Fruit fly (Drosophila melanogaster) whole organism, prepupa: ENCODE measurements around the gene vers.
A peak's percentile ranks its signal among the peaks of the same experiment; 100 is the strongest.

Source experiments
- Blimp-1 ChIP-seq: fragments of 200-800 bp; sonication (Bioruptor generic); optimal IDR thresholded peaks from 3 replicates; lab custom pipeline; 2017; ENCODE audit warnings: missing biosample characterization, missing genetic modification characterization, mild to moderate bottlenecking, moderate library complexity, missing genetic modification reagents
- CG10631 ChIP-seq: fragments of 200-800 bp; sonication (Bioruptor generic); optimal IDR thresholded peaks from 2 replicates; lab custom pipeline; 2016; ENCODE audit warnings: missing biosample characterization, missing genetic modification characterization
- CG10669 ChIP-seq: fragments of 200-800 bp; sonication (Bioruptor generic); optimal IDR thresholded peaks from 3 replicates; lab custom pipeline; 2018; ENCODE audit warnings: missing biosample characterization, mild to moderate bottlenecking, missing genetic modification characterization, moderate library complexity
- CG11294 ChIP-seq: fragments of 200-800 bp; sonication (Bioruptor generic); IDR thresholded peaks from 2 replicates; pipeline ENCODE4 v1.3.6; 2022; ENCODE audit warnings: missing biosample characterization, missing genetic modification characterization
- CG11762 ChIP-seq: fragments of 200-800 bp; sonication (Bioruptor generic); optimal IDR thresholded peaks from 3 replicates; lab custom pipeline; 2016; ENCODE audit warnings: missing biosample characterization, missing genetic modification characterization; ENCODE audit not compliant: insufficient read depth
- CG11902 ChIP-seq: fragments of 200-800 bp; sonication (Bioruptor generic); optimal IDR thresholded peaks from 3 replicates; lab custom pipeline; 2016; ENCODE audit warnings: missing biosample characterization, missing genetic modification characterization
- CG16779 ChIP-seq: fragments of 200-800 bp; sonication (Bioruptor generic); optimal IDR thresholded peaks from 3 replicates; lab custom pipeline; 2017; ENCODE audit warnings: missing biosample characterization, mild to moderate bottlenecking, missing genetic modification characterization
- CG3032 ChIP-seq: fragments of 200-800 bp; optimal IDR thresholded peaks from 2 replicates; lab custom pipeline; 2019; ENCODE audit warnings: missing biosample characterization, mild to moderate bottlenecking, missing genetic modification characterization, moderate library complexity
- CG31627 ChIP-seq: fragments of 200-800 bp; sonication (Bioruptor generic); optimal IDR thresholded peaks from 3 replicates; lab custom pipeline; 2016; ENCODE audit warnings: missing biosample characterization, missing genetic modification characterization
- CG32006 ChIP-seq: fragments of 200-800 bp; sonication (Bioruptor generic); optimal IDR thresholded peaks from 3 replicates; lab custom pipeline; 2017; ENCODE audit warnings: missing biosample characterization, mild to moderate bottlenecking, missing genetic modification characterization
- CG34406 ChIP-seq: fragments of 200-800 bp; sonication (Bioruptor generic); optimal IDR thresholded peaks from 3 replicates; lab custom pipeline; 2016; ENCODE audit warnings: missing biosample characterization, missing genetic modification characterization
- CG4318 ChIP-seq: fragments of 200-800 bp; sonication (Bioruptor generic); optimal IDR thresholded peaks from 3 replicates; lab custom pipeline; 2017; ENCODE audit warnings: missing biosample characterization, mild to moderate bottlenecking, missing genetic modification characterization
- CG6163 ChIP-seq: fragments of 200-800 bp; sonication (Bioruptor generic); IDR thresholded peaks from 3 replicates; pipeline ENCODE4 v1.3.6; 2022; ENCODE audit warnings: missing biosample characterization, missing genetic modification characterization
- CG6276 ChIP-seq: fragments of 200-800 bp; sonication (Bioruptor generic); optimal IDR thresholded peaks from 2 replicates; lab custom pipeline; 2017; ENCODE audit warnings: missing biosample characterization, mild to moderate bottlenecking, missing genetic modification characterization
- CG6808 ChIP-seq: fragments of 200-800 bp; sonication (Bioruptor generic); optimal IDR thresholded peaks from 3 replicates; lab custom pipeline; 2017; ENCODE audit warnings: missing biosample characterization, missing genetic modification characterization, mild to moderate bottlenecking, moderate library complexity, missing genetic modification reagents
- CG6854 ChIP-seq: fragments of 200-800 bp; sonication (Bioruptor generic); optimal IDR thresholded peaks from 2 replicates; lab custom pipeline; 2017; ENCODE audit warnings: missing biosample characterization, mild to moderate bottlenecking, missing genetic modification characterization
- CG8119 ChIP-seq: fragments of 200-800 bp; sonication (Bioruptor generic); IDR thresholded peaks from 3 replicates; pipeline ENCODE4 v1.3.6; 2022; ENCODE audit warnings: missing biosample characterization, missing genetic modification characterization
- CG8632 ChIP-seq: fragments of 200-800 bp; sonication (Bioruptor generic); optimal IDR thresholded peaks from 3 replicates; lab custom pipeline; 2016; ENCODE audit warnings: missing biosample characterization, missing genetic modification characterization
- Eip75B ChIP-seq: fragments of 200-800 bp; sonication (Bioruptor generic); optimal IDR thresholded peaks from 3 replicates; lab custom pipeline; 2016; ENCODE audit warnings: missing biosample characterization, missing genetic modification characterization
- Eip93F ChIP-seq: fragments of 200-800 bp; sonication (Bioruptor generic); optimal IDR thresholded peaks from 2 replicates; lab custom pipeline; 2016; ENCODE audit warnings: missing biosample characterization, mild to moderate bottlenecking, missing genetic modification characterization
- Ets21C ChIP-seq: fragments of 200-800 bp; sonication (Bioruptor generic); optimal IDR thresholded peaks from 3 replicates; lab custom pipeline; 2016; ENCODE audit warnings: missing biosample characterization, missing genetic modification characterization
- Ets96B ChIP-seq: fragments of 200-800 bp; optimal IDR thresholded peaks from 2 replicates; lab custom pipeline; 2019; ENCODE audit warnings: missing biosample characterization, mild to moderate bottlenecking, missing genetic modification characterization, moderate library complexity
- Hr38 ChIP-seq: sonication (Bioruptor generic); optimal IDR thresholded peaks from 2 replicates; lab custom pipeline; 2016; ENCODE audit warnings: missing biosample characterization, missing genetic modification characterization
- Hr39 ChIP-seq: fragments of 200-800 bp; sonication (Bioruptor generic); optimal IDR thresholded peaks from 2 replicates; lab custom pipeline; 2016; ENCODE audit warnings: missing biosample characterization, missing genetic modification characterization
- Hr4 ChIP-seq: fragments of 200-800 bp; sonication (Bioruptor generic); optimal IDR thresholded peaks from 3 replicates; lab custom pipeline; 2016; ENCODE audit warnings: missing biosample characterization, missing genetic modification characterization
- Lpt ChIP-seq: fragments of 200-800 bp; sonication (Bioruptor generic); optimal IDR thresholded peaks from 3 replicates; lab custom pipeline; 2016; ENCODE audit warnings: missing biosample characterization, missing genetic modification characterization
- OdsH ChIP-seq: fragments of 200-800 bp; sonication (Bioruptor generic); optimal IDR thresholded peaks from 3 replicates; lab custom pipeline; 2016; ENCODE audit warnings: missing biosample characterization, missing genetic modification characterization
- Smox ChIP-seq: fragments of 200-800 bp; sonication (Bioruptor generic); optimal IDR thresholded peaks from 3 replicates; lab custom pipeline; 2016; ENCODE audit warnings: missing biosample characterization, missing genetic modification characterization
- Sox102F ChIP-seq: fragments of 200-800 bp; sonication (Bioruptor generic); optimal IDR thresholded peaks from 2 replicates; lab custom pipeline; 2016; ENCODE audit warnings: missing biosample characterization, mild to moderate bottlenecking, missing genetic modification characterization
- Sox14 ChIP-seq: fragments of 200-800 bp; sonication (Bioruptor generic); optimal IDR thresholded peaks from 3 replicates; lab custom pipeline; 2016; ENCODE audit warnings: missing biosample characterization, missing genetic modification characterization
- achi ChIP-seq: fragments of 200-800 bp; sonication (Bioruptor generic); optimal IDR thresholded peaks from 3 replicates; lab custom pipeline; 2016; ENCODE audit warnings: missing biosample characterization, missing genetic modification characterization
- acj6 ChIP-seq: fragments of 200-800 bp; sonication (Bioruptor generic); optimal IDR thresholded peaks from 3 replicates; lab custom pipeline; 2016; ENCODE audit warnings: missing biosample characterization, missing genetic modification characterization
- cyc ChIP-seq: fragments of 200-800 bp; sonication (Bioruptor generic); optimal IDR thresholded peaks from 3 replicates; lab custom pipeline; 2016; ENCODE audit warnings: missing biosample characterization, missing genetic modification characterization
- dac ChIP-seq: fragments of 200-800 bp; sonication (Bioruptor generic); optimal IDR thresholded peaks from 2 replicates; lab custom pipeline; 2017; ENCODE audit warnings: missing biosample characterization, mild to moderate bottlenecking, missing genetic modification characterization
- dsx ChIP-seq: fragments of 200-800 bp; optimal IDR thresholded peaks from 3 replicates; lab custom pipeline; 2019; ENCODE audit warnings: missing biosample characterization, mild to moderate bottlenecking, missing genetic modification characterization, moderate library complexity; ENCODE audit not compliant: poor library complexity, severe bottlenecking
- eg ChIP-seq: fragments of 200-800 bp; sonication (Bioruptor generic); IDR thresholded peaks from 3 replicates; pipeline ENCODE4 v1.3.6; 2022; ENCODE audit warnings: missing biosample characterization, missing genetic modification characterization
- esn ChIP-seq: fragments of 200-800 bp; sonication (Bioruptor generic); optimal IDR thresholded peaks from 2 replicates; lab custom pipeline; 2016; ENCODE audit warnings: missing biosample characterization, mild to moderate bottlenecking, missing genetic modification characterization, moderate library complexity
- fd59A ChIP-seq: fragments of 200-800 bp; sonication (Bioruptor generic); optimal IDR thresholded peaks from 2 replicates; lab custom pipeline; 2017; ENCODE audit warnings: missing biosample characterization, mild to moderate bottlenecking, missing genetic modification characterization, missing genetic modification reagents
- fkh ChIP-seq: fragments of 200-800 bp; sonication (Bioruptor generic); optimal IDR thresholded peaks from 3 replicates; lab custom pipeline; 2017; ENCODE audit warnings: missing biosample characterization, mild to moderate bottlenecking, missing genetic modification characterization, moderate library complexity
- lz ChIP-seq: fragments of 200-800 bp; sonication (Bioruptor generic); optimal IDR thresholded peaks from 3 replicates; lab custom pipeline; 2016; ENCODE audit warnings: missing biosample characterization, missing genetic modification characterization
- net ChIP-seq: fragments of 200-800 bp; sonication (Bioruptor generic); optimal IDR thresholded peaks from 3 replicates; lab custom pipeline; 2016; ENCODE audit warnings: missing biosample characterization, missing genetic modification characterization
- pdm3 ChIP-seq: fragments of 200-800 bp; sonication (Bioruptor generic); optimal IDR thresholded peaks from 3 replicates; lab custom pipeline; 2016; ENCODE audit warnings: missing biosample characterization, missing genetic modification characterization
- spab ChIP-seq: fragments of 200-800 bp; sonication (Bioruptor generic); optimal IDR thresholded peaks from 2 replicates; lab custom pipeline; 2017; ENCODE audit warnings: missing biosample characterization, mild to moderate bottlenecking, missing genetic modification characterization, missing genetic modification reagents
- svp ChIP-seq: fragments of 200-800 bp; sonication (Bioruptor generic); peaks from one replicate; lab custom pipeline; 2016; ENCODE audit warnings: missing biosample characterization, missing genetic modification characterization
- topi ChIP-seq: fragments of 200-800 bp; sonication (Bioruptor generic); optimal IDR thresholded peaks from 3 replicates; lab custom pipeline; 2016; ENCODE audit warnings: missing biosample characterization, missing genetic modification characterization
- vri ChIP-seq: fragments of 200-800 bp; sonication (Bioruptor generic); optimal IDR thresholded peaks from 3 replicates; lab custom pipeline; 2016; ENCODE audit warnings: missing biosample characterization, mild to moderate bottlenecking, missing genetic modification characterization

Gene vers

DNA sequence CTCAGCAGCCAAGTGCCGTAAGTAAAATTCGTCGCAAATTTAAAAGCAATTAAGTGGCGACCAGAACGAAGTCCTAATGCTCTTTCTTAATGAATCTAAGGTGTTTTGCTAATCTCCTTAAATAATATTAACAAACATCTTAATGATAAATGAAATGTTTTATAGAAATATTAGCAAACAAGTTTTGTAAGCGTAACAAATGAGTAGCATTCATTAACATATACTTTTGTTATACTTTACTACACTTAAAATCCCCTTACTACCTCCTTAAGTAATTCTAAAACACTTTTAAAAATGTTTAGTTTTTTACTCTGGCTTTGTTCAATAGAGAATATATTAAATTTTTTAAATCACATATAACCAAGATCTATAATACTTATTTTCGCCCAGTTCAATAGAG lies 19.9 kb upstream of the vers start (continued):
- TF ChIP-seq cyc (GFP tag; lab: Kevin White, UChicago) (peak; percentile 28), dac (GFP tag; lab: Kevin White, UChicago) (no peak), Hr4 (GFP tag; lab: Kevin White, UChicago) (no peak), fkh (GFP tag; lab: Kevin White, UChicago) (no peak), CG6276 (GFP tag; lab: Kevin White, UChicago) (no peak), OdsH (GFP tag; lab: Kevin White, UChicago) (peak; percentile 2), Eip75B (peak; percentile 2), Lpt (GFP tag; lab: Kevin White, UChicago) (no peak), vri (GFP tag; lab: Kevin White, UChicago) (no peak), CG8632 (no peak), Sox102F (GFP tag; lab: Kevin White, UChicago) (no peak), lz (peak; percentile 31), Smox (peak; percentile 31), CG11902 (GFP tag; lab: Kevin White, UChicago) (no peak), fd59A (GFP tag; lab: Kevin White, UChicago) (no peak), Eip93F (GFP tag; lab: Kevin White, UChicago) (no peak), esn (GFP tag; lab: Kevin White, UChicago) (peak; percentile 66), CG6854 (GFP tag; lab: Kevin White, UChicago) (no peak), CG16779 (tag; lab: Kevin White, UChicago) (no peak), CG32006 (GFP tag; lab: Kevin White, UChicago) (no peak), svp (GFP tag; lab: Kevin White, UChicago) (peak; percentile 69), Hr38 (GFP tag; lab: Kevin White, UChicago) (no peak), CG6163 (no peak), dsx (no peak), CG4318 (no peak), net (GFP tag; lab: Kevin White, UChicago) (no peak), CG31627 (GFP tag; lab: Kevin White, UChicago) (peak; percentile 8), CG3032 (tag; lab: Kevin White, UChicago) (no peak)

DNA sequence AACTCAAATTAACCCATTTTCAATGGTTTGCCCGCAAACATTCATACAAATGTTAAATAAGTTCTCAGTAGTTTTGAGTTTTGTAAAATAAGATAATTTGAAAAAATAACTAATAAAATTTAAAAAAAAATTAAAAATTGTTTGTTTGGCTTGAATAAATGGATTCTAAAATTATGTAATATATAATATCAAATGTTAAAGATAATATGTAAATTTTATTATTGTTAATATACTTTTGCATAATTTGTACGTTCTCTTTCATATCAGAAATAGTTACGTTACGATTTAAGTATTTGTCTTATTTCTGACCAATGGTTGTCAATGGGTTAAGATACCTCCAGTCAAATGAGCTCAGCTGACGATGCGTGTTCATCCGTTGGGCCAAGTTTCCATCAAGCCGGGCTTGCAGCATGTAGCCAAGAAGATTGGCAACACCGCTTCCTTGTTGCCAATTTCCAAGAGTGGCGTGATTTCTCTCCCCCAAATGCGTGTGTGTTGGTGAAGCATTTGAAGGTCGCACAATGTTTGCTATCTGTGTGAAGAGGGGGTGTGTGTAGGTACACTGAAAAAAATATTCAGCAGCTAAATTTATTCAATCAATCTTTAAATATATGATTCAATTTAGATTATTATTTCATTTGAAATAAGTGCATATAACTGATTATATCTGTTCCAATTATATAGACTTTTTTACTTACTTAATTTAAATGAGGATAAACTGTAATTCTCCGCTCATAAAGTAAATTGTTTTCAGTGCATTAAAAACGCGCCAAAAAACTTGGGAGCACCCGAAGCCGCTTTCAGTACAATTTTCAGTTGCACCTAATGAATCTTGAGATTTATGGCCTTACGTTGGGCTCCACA lies 18.9 kb upstream of the vers start:
- TF ChIP-seq CG11762 (GFP tag; lab: Kevin White, UChicago), result peak; percentile 23
- TF ChIP-seq fkh (GFP tag; lab: Kevin White, UChicago), result no peak
- peak; percentile 2 for TF ChIP-seq Ets21C
- peak; percentile 62 for TF ChIP-seq topi (GFP tag; lab: Kevin White, UChicago)
- peak; percentile 6 for TF ChIP-seq CG11902 (GFP tag; lab: Kevin White, UChicago)
- TF ChIP-seq Lpt (GFP tag; lab: Kevin White, UChicago), result no peak
- TF ChIP-seq CG6808, result peak; percentile 42
- TF ChIP-seq CG11294 (GFP tag; lab: Robert Waterston, UW), result no peak
- TF ChIP-seq Smox, result peak; percentile 66
- TF ChIP-seq CG6854 (GFP tag; lab: Kevin White, UChicago), result peak; percentile 34
- peak; percentile 19 for TF ChIP-seq fd59A (GFP tag; lab: Kevin White, UChicago)
- TF ChIP-seq pdm3 (GFP tag; lab: Kevin White, UChicago), result peak; percentile 57
- peak; percentile 77 for TF ChIP-seq svp (GFP tag; lab: Kevin White, UChicago)
- peak; percentile 9 for TF ChIP-seq spab (GFP tag; lab: Kevin White, UChicago)
- peak; percentile 37 for TF ChIP-seq lz
- peak; percentile 42 for TF ChIP-seq net (GFP tag; lab: Kevin White, UChicago)
- peak; percentile 42 for TF ChIP-seq achi (GFP tag; lab: Kevin White, UChicago)
- peak; percentile 56 for TF ChIP-seq Ets96B (tag; lab: Kevin White, UChicago)
- peak; percentile 44 for TF ChIP-seq acj6 (GFP tag; lab: Kevin White, UChicago)
- TF ChIP-seq Hr38 (GFP tag; lab: Kevin White, UChicago), result no peak
- peak; percentile 34 for TF ChIP-seq OdsH (GFP tag; lab: Kevin White, UChicago)
- TF ChIP-seq Eip75B, result peak; percentile 51
- TF ChIP-seq Blimp-1 (GFP tag; lab: Kevin White, UChicago), result peak; percentile 2
- TF ChIP-seq CG3032 (tag; lab: Kevin White, UChicago), result peak; percentile 74
- peak; percentile 35 for TF ChIP-seq dac (GFP tag; lab: Kevin White, UChicago)
- peak; percentile 23 for TF ChIP-seq CG10631 (GFP tag; lab: Kevin White, UChicago)
- TF ChIP-seq vri (GFP tag; lab: Kevin White, UChicago), result peak; percentile 26
- TF ChIP-seq CG8119 (GFP tag; lab: Robert Waterston, UW), result peak; percentile 68
- peak; percentile 54; the same call in 1 of the 3 replicates for TF ChIP-seq eg (GFP tag; lab: Robert Waterston, UW)
- TF ChIP-seq CG10669, result peak; percentile 14
- peak; percentile 7 for TF ChIP-seq Hr39
- peak; percentile 37 for TF ChIP-seq Sox14
- peak; percentile 55 for TF ChIP-seq CG34406 (GFP tag; lab: Kevin White, UChicago)
